Worm (Caenorhabditis elegans) whole organism, L3 larva: ENCODE results near the gene Y7A5A.6.

Source experiments
- ZK546.5 ChIP-seq: sonication (generic microtip); optimal IDR thresholded peaks from 2 replicates; lab custom pipeline; 2017; ENCODE audit warnings: missing biosample characterization, missing genetic modification characterization
- aly-2 ChIP-seq: fragments of 150-350 bp; optimal IDR thresholded peaks from 2 replicates; lab custom pipeline; 2014; ENCODE audit warnings: missing biosample characterization, missing genetic modification characterization
- ceh-16 ChIP-seq: sonication (generic microtip); optimal IDR thresholded peaks from 2 replicates; lab custom pipeline; 2017; ENCODE audit warnings: missing biosample characterization, missing genetic modification characterization
- ceh-28 ChIP-seq: fragments of 150-350 bp; optimal IDR thresholded peaks from 2 replicates; lab custom pipeline; 2014; ENCODE audit warnings: missing biosample characterization, missing genetic modification reagents, missing genetic modification characterization
- egl-27 ChIP-seq: sonication (generic microtip); optimal IDR thresholded peaks from 4 replicates; lab custom pipeline; 2017; ENCODE audit warnings: missing biosample characterization, missing genetic modification reagents, missing genetic modification characterization
- elt-2 ChIP-seq: sonication (generic microtip); optimal IDR thresholded peaks from 2 replicates; lab custom pipeline; 2016; ENCODE audit warnings: missing genetic modification reagents, mild to moderate bottlenecking, missing genetic modification characterization, missing compliant biosample characterization
- elt-3 ChIP-seq, 3 experiments: fragments of 150-350 bp in 1 of 3; sonication (generic microtip) in 2 of 3; optimal IDR thresholded peaks; 2 replicates in 2 of 3; 4 replicates in 1 of 3; lab custom pipeline; 2014 to 2017; ENCODE audit warnings: missing biosample characterization in 3 of 3, missing genetic modification characterization in 3 of 3
- eor-1 ChIP-seq, 2 experiments: fragments of 150-350 bp; optimal IDR thresholded peaks; 2 replicates each; lab custom pipeline; 2014 to 2018; ENCODE audit warnings: missing biosample characterization in 2 of 2, missing genetic modification characterization in 2 of 2
- fkh-10 ChIP-seq: sonication (generic microtip); optimal IDR thresholded peaks from 2 replicates; lab custom pipeline; 2017; ENCODE audit warnings: missing biosample characterization, missing genetic modification reagents, missing genetic modification characterization
- fkh-2 ChIP-seq: fragments of 150-350 bp; optimal IDR thresholded peaks from 2 replicates; lab custom pipeline; 2014; ENCODE audit warnings: missing biosample characterization, missing genetic modification reagents, missing genetic modification characterization
- hmg-11 ChIP-seq: sonication (generic microtip); optimal IDR thresholded peaks from 2 replicates; lab custom pipeline; 2016; ENCODE audit warnings: missing genetic modification characterization, missing compliant biosample characterization
- lin-15B ChIP-seq: fragments of 150-350 bp; optimal IDR thresholded peaks from 2 replicates; lab custom pipeline; 2014; ENCODE audit warnings: missing biosample characterization, missing genetic modification characterization
- lsy-12 ChIP-seq: sonication (generic microtip); optimal IDR thresholded peaks from 2 replicates; lab custom pipeline; 2016; ENCODE audit warnings: mild to moderate bottlenecking, missing genetic modification characterization, missing compliant biosample characterization
- mdl-1 ChIP-seq: fragments of 150-350 bp; optimal IDR thresholded peaks from 2 replicates; lab custom pipeline; 2014; ENCODE audit warnings: missing biosample characterization, missing genetic modification characterization
- nhr-11 ChIP-seq: fragments of 150-350 bp; optimal IDR thresholded peaks from 2 replicates; lab custom pipeline; 2014; ENCODE audit warnings: missing biosample characterization, missing genetic modification characterization
- nhr-237 ChIP-seq: fragments of 150-350 bp; optimal IDR thresholded peaks from 2 replicates; lab custom pipeline; 2014; ENCODE audit warnings: missing biosample characterization, missing genetic modification characterization
- nhr-25 ChIP-seq: sonication (generic microtip); optimal IDR thresholded peaks from 2 replicates; lab custom pipeline; 2017; ENCODE audit warnings: missing biosample characterization, missing genetic modification characterization
- nhr-28 ChIP-seq: fragments of 150-350 bp; optimal IDR thresholded peaks from 2 replicates; lab custom pipeline; 2014; ENCODE audit warnings: missing biosample characterization, missing genetic modification characterization
- nhr-43 ChIP-seq: sonication (generic microtip); optimal IDR thresholded peaks from 2 replicates; lab custom pipeline; 2016; ENCODE audit warnings: mild to moderate bottlenecking, missing genetic modification characterization, missing compliant biosample characterization; ENCODE audit not compliant: poor library complexity, severe bottlenecking
- nhr-67 ChIP-seq: fragments of 150-350 bp; optimal IDR thresholded peaks from 2 replicates; lab custom pipeline; 2014; ENCODE audit warnings: missing biosample characterization, missing genetic modification characterization
- nhr-76 ChIP-seq: fragments of 150-350 bp; sonication (generic microtip); optimal IDR thresholded peaks from 5 replicates; lab custom pipeline; 2014; ENCODE audit warnings: missing biosample characterization, missing genetic modification characterization
- pha-4 ChIP-seq: fragments of 150-350 bp; optimal IDR thresholded peaks from 2 replicates; lab custom pipeline; 2014; ENCODE audit warnings: missing biosample characterization, missing genetic modification reagents, missing genetic modification characterization
- pqm-1 ChIP-seq: fragments of 150-350 bp; optimal IDR thresholded peaks from 2 replicates; lab custom pipeline; 2017; ENCODE audit warnings: missing biosample characterization, missing genetic modification characterization, inconsistent platforms
- sea-2 ChIP-seq: fragments of 150-350 bp; sonication (generic microtip); optimal IDR thresholded peaks from 4 replicates; lab custom pipeline; 2014; ENCODE audit warnings: missing biosample characterization, missing genetic modification reagents, missing genetic modification characterization
- skn-1 ChIP-seq: fragments of 150-350 bp; optimal IDR thresholded peaks from 2 replicates; lab custom pipeline; 2014; ENCODE audit warnings: missing biosample characterization, missing genetic modification characterization
- snpc-4 ChIP-seq: fragments of 150-350 bp; optimal IDR thresholded peaks from 2 replicates; lab custom pipeline; 2014; ENCODE audit warnings: missing biosample characterization, missing genetic modification characterization
- tbx-2 ChIP-seq: sonication (generic microtip); optimal IDR thresholded peaks from 2 replicates; lab custom pipeline; 2016; ENCODE audit warnings: mild to moderate bottlenecking, missing genetic modification characterization, missing compliant biosample characterization
- unc-39 ChIP-seq: sonication (generic microtip); optimal IDR thresholded peaks from 4 replicates; lab custom pipeline; 2017; ENCODE audit warnings: missing biosample characterization, missing genetic modification characterization
- unc-62 ChIP-seq: fragments of 150-350 bp; sonication (generic microtip); optimal IDR thresholded peaks from 4 replicates; lab custom pipeline; 2014; ENCODE audit warnings: missing biosample characterization, missing genetic modification reagents, missing genetic modification characterization
- zag-1 ChIP-seq: fragments of 150-350 bp; optimal IDR thresholded peaks from 2 replicates; lab custom pipeline; 2014; ENCODE audit warnings: missing biosample characterization, missing genetic modification characterization
- ztf-11 ChIP-seq: fragments of 150-350 bp; optimal IDR thresholded peaks from 2 replicates; lab custom pipeline; 2014; ENCODE audit warnings: missing biosample characterization, missing genetic modification characterization
- ztf-4 ChIP-seq: fragments of 150-350 bp; optimal IDR thresholded peaks from 2 replicates; lab custom pipeline; 2014; ENCODE audit warnings: missing biosample characterization, missing genetic modification characterization

Y7A5A.6 gene

DNA sequence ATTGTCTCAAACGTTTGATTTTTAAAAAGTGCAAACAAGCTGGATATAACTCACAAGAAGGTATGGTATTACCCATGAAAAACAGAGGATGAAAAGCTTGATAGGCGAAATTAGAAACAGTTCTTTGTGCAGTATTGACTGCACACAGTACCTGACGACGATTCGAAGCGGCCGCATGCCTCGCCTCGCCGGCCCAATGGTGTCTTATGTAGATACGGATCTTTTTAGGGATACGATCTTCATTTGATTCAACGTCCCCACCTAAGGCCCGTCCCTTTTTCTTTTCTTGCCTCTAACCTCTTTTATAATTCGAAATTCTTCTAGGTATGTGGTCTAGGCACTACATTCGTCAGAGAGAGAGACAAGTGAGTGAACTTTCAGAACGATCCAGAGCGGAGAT lies 33.3 kb downstream of the Y7A5A.6 start, which contains the start of gene bus-17:
Gene bus-17, minus strand, starts transcription at position 208 of the 400 bp plus-strand sequence.
- no peak for TF ChIP-seq unc-62 (GFP tag; lab: Kevin White, UChicago)

DNA sequence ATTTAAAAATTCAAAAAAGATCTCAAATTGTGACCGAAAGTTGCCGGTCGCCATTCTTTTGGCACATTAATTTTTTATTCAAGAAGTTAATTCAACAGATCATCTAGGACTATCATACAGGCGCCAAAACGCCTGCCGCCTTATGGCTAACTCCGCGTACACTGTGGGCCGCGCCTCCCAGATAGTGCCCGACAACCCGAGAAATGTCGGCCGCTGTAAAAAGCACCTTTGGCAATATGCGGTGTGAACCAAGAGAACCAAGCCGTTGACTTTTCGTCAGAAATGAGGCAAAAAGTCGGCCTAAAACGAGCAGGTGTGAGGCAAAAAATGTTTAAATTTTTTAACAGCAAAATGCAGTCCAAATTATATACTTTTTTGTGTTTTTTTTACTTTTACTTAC lies 40.3 kb downstream of the Y7A5A.6 start:
- TF ChIP-seq ZK546.5 (tag; lab: Kevin White, UChicago) (no peak), elt-2 (tag; lab: Kevin White, UChicago) (no peak), tbx-2 (tag; lab: Kevin White, UChicago) (no peak), lin-15B (tag; lab: Kevin White, UChicago) (no peak), mdl-1 (no peak), aly-2 (tag; lab: Kevin White, UChicago) (no peak), ztf-11 (tag; lab: Kevin White, UChicago) (no peak), hmg-11 (tag; lab: Kevin White, UChicago) (no peak), pha-4 (tag; lab: Kevin White, UChicago) (no peak), zag-1 (tag; lab: Kevin White, UChicago) (no peak), nhr-43 (no peak), nhr-76 (tag; lab: Kevin White, UChicago) (no peak), nhr-28 (tag; lab: Kevin White, UChicago) (no peak), pqm-1 (tag; lab: Kevin White, UChicago) (no peak), snpc-4 (tag; lab: Kevin White, UChicago) (no peak), unc-39 (tag; lab: Kevin White, UChicago) (no peak), fkh-2 (tag; lab: Kevin White, UChicago) (no peak), egl-27 (tag; lab: Kevin White, UChicago) (no peak), ztf-4 (tag; lab: Kevin White, UChicago) (no peak), ceh-28 (tag; lab: Kevin White, UChicago) (no peak)

DNA sequence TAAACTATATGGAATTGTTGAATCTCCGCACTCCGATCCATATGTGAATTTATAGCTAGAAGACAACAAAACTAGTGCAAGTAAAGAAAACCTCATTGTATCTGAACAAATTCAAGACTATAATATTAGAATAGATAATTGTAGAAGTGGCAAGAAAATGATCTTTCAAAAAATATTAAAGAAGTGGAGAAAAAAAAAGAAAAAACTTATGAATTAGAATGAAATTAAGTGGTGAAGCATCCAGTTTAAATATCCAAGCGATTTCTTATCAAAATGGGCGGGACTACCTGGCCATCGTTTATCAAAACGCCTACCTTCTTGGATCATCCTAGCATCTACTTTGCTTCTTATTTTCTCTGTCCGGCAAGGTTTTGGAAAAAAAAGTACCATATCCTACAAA lies 42.3 kb downstream of the Y7A5A.6 start, which contains the start of gene wrt-4:
Gene wrt-4, minus strand, starts transcription at position 101 of the 400 bp plus-strand sequence.
- TF ChIP-seq aly-2 (tag; lab: Kevin White, UChicago) (no peak), nhr-76 (tag; lab: Kevin White, UChicago) (no peak), hmg-11 (tag; lab: Kevin White, UChicago) (no peak), fkh-10 (GFP tag; lab: Kevin White, UChicago) (no peak), nhr-11 (tag; lab: Kevin White, UChicago) (no peak), nhr-25 (tag; lab: Kevin White, UChicago) (no peak), eor-1 (tag; optimal IDR thresholded peaks at IDR 0.05; lab: Kevin White, UChicago) (no peak), ceh-16 (no peak), snpc-4 (tag; lab: Kevin White, UChicago) (no peak), nhr-67 (no peak), nhr-237 (tag; lab: Kevin White, UChicago) (no peak), skn-1 (tag; lab: Kevin White, UChicago) (no peak), elt-3 (tag; optimal IDR thresholded peaks at IDR 0.05; lab: Kevin White, UChicago) (no peak), tbx-2 (tag; lab: Kevin White, UChicago) (no peak), sea-2 (no peak)

DNA sequence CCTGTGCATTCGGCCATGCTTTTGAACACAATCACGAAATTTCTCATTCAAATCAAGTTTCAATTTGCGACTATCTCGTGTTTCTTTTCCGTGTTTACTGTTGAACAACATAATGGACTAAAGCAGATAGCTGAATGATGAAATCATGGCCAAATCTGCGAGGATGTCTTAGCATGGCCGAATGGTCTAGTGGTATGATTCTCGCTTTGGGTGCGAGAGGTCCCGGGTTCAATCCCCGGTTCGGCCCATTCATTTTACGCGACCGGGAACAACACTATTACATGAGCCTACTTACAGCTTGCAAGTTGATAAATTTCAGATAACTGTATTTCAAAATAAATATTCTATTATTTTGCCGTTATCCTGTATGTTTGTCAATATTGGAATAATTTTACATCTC lies 48.2 kb downstream of the Y7A5A.6 start:
- peak; percentile 19 for TF ChIP-seq nhr-43
- no peak for TF ChIP-seq lsy-12 (tag; lab: Kevin White, UChicago)
